Fruit fly (Drosophila melanogaster): Measurements from ENCODE around the gene Prosbeta3.

Prosbeta3 gene

DNA sequence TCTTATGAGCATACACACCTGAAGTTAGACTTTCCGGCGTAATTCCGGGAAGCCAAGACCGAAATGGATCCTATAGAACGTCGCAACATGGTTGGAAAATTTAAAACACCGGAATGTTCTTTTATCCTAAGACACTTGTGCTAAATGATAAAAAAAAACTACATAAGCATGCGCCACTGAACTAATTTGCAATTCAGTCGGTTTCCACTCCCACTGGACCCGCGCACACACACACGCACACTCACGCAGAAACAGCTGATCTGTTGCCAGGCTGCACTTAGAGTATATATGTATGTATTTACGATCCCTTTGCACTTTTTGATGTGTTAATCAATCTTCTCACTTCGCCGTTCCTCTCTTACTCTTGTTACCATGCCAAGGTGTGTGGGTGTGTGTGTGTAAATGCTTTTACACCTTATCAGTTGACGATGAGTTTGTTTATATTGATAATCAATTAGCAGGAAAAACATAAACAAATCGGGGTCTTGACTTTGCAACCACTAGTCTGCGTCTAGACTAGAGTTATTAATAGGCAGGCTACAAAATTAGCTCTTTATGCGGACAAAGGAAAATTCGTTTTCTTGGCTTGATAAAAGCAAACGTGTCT is 42.5 kb upstream of the Prosbeta3 start, which contains the start of gene Mst85C (continued):
- TF ChIP-seq HmgD (GFP tag; optimal IDR thresholded peaks at IDR 0.05) (peak; percentile 16), CG8290 (GFP tag; optimal IDR thresholded peaks at IDR 0.05) (no peak), CG8290 (tag; optimal IDR thresholded peaks at IDR 0.05) (peak in 1 of 2 experiments; percentile 14), CG31365 (tag; optimal IDR thresholded peaks at IDR 0.05) (peak; percentile 23), da (GFP tag; optimal IDR thresholded peaks at IDR 0.05) (no peak), TFAM (GFP tag; optimal IDR thresholded peaks at IDR 0.05) (no peak), E2f2 (GFP tag; IDR thresholded peaks at IDR 0.05) (no peak), cg (GFP tag; optimal IDR thresholded peaks at IDR 0.05) (peak; percentile 86), ind (GFP tag; optimal IDR thresholded peaks at IDR 0.05) (no peak), Blimp-1 (GFP tag; optimal IDR thresholded peaks at IDR 0.05) (peak; percentile 20), amos (GFP tag; IDR thresholded peaks at IDR 0.05; ENCODE audit: partially characterized antibody) (no peak), CG6813 (GFP tag; optimal IDR thresholded peaks at IDR 0.05) (no peak), CG12769 (tag; optimal IDR thresholded peaks at IDR 0.05) (peak; percentile 40), Nf-YC (tag; optimal IDR thresholded peaks at IDR 0.05) (no peak), H2.0 (GFP tag; IDR thresholded peaks at IDR 0.05) (no peak), exex (tag; optimal IDR thresholded peaks at IDR 0.05) (peak; percentile 65), kni (GFP tag; optimal IDR thresholded peaks at IDR 0.05) (peak; percentile 73), CG7556 (GFP tag; optimal IDR thresholded peaks at IDR 0.05) (no peak), fd64A (GFP tag; optimal IDR thresholded peaks at IDR 0.05) (peak; percentile 8), YL-1 (GFP tag; optimal IDR thresholded peaks at IDR 0.05) (peak; percentile 15), crp (GFP tag; optimal IDR thresholded peaks at IDR 0.05) (peak in 1 of 2 experiments; percentile 50), Ets65A (GFP tag) (no peak), Vsx1 (GFP tag; optimal IDR thresholded peaks at IDR 0.05) (peak; percentile 39), CG1647 (GFP tag; optimal IDR thresholded peaks at IDR 0.05) (no peak), CG1603 (tag; optimal IDR thresholded peaks at IDR 0.05) (peak; percentile 13), CG4707 (GFP tag; optimal IDR thresholded peaks at IDR 0.05) (peak; percentile 20), CG34376 (GFP tag; optimal IDR thresholded peaks at IDR 0.05) (peak; percentile 52), Asciz (GFP tag; optimal IDR thresholded peaks at IDR 0.05) (peak; percentile 52), NFAT (GFP tag; IDR thresholded peaks at IDR 0.05) (no peak), kah (GFP tag; optimal IDR thresholded peaks at IDR 0.05) (peak; percentile 38), ewg (GFP tag; optimal IDR thresholded peaks at IDR 0.05) (peak; percentile 26), pros (GFP tag; optimal IDR thresholded peaks at IDR 0.05) (peak; percentile 98), CG15601 (tag; optimal IDR thresholded peaks at IDR 0.05) (peak; percentile 17), onecut (GFP tag; IDR thresholded peaks at IDR 0.05) (0 out of 2 replicates have a peak, but pooled peaks have one; percentile 0), CG10147 (GFP tag; optimal IDR thresholded peaks at IDR 0.05) (no peak), CG17568 (GFP tag; optimal IDR thresholded peaks at IDR 0.05) (peak; percentile 33), Sry-β (GFP tag; optimal IDR thresholded peaks at IDR 0.05) (no peak), Pdp1 (GFP tag; optimal IDR thresholded peaks at IDR 0.05) (peak in 1 of 2 experiments; percentile 53), mirr (GFP tag; optimal IDR thresholded peaks at IDR 0.05) (peak; percentile 33), nau (GFP tag; optimal IDR thresholded peaks at IDR 0.05) (peak; percentile 21)

Measured in whole organism, embryonic.